Fruit fly (Drosophila melanogaster) whole organism, embryonic: ENCODE data around the gene CG3544.

Source experiments
- Antp ChIP-seq: fragments of 200-800 bp; sonication (Bioruptor generic); optimal IDR thresholded peaks from 3 replicates; lab custom pipeline; 2016; ENCODE audit warnings: missing biosample characterization, missing genetic modification characterization
- Atf6 ChIP-seq: fragments of 200-800 bp; sonication (Bioruptor generic); IDR thresholded peaks from 2 replicates; pipeline ENCODE4 v1.3.6; 2022; ENCODE audit warnings: missing biosample characterization, missing genetic modification characterization
- C15 ChIP-seq: fragments of 200-800 bp; sonication (Bioruptor generic); IDR thresholded peaks from 3 replicates; pipeline ENCODE4 v1.3.6; 2022; ENCODE audit warnings: missing biosample characterization, missing genetic modification characterization
- CG1024 ChIP-seq: fragments of 200-800 bp; sonication (Bioruptor generic); IDR thresholded peaks from 2 replicates; pipeline ENCODE4 v1.3.6; 2022; ENCODE audit warnings: missing biosample characterization, missing genetic modification characterization
- CG11093 ChIP-seq: fragments of 200-800 bp; sonication (Bioruptor generic); IDR thresholded peaks from 3 replicates; pipeline ENCODE4 v1.3.6; 2022; ENCODE audit warnings: missing biosample characterization, missing genetic modification characterization
- CG13123 ChIP-seq: fragments of 200-800 bp; sonication (Bioruptor generic); optimal IDR thresholded peaks from 2 replicates; lab custom pipeline; 2016; ENCODE audit warnings: missing biosample characterization, missing genetic modification characterization
- CG13296 ChIP-seq: fragments of 200-800 bp; sonication (Bioruptor generic); optimal IDR thresholded peaks from 3 replicates; lab custom pipeline; 2018; ENCODE audit warnings: missing biosample characterization, mild to moderate bottlenecking, missing genetic modification characterization
- CG14441 ChIP-seq: fragments of 200-800 bp; sonication (Bioruptor generic); IDR thresholded peaks from 2 replicates; pipeline ENCODE4 v1.3.6; 2022; ENCODE audit warnings: missing biosample characterization, missing genetic modification characterization
- CG14710 ChIP-seq: fragments of 200-800 bp; sonication (Bioruptor generic); optimal IDR thresholded peaks from 3 replicates; lab custom pipeline; 2019; ENCODE audit warnings: missing biosample characterization, mild to moderate bottlenecking, missing genetic modification characterization, moderate library complexity
- CG16815 ChIP-seq: fragments of 200-800 bp; sonication (Bioruptor generic); optimal IDR thresholded peaks from 3 replicates; lab custom pipeline; 2017; ENCODE audit warnings: missing biosample characterization, mild to moderate bottlenecking, missing genetic modification characterization
- CG18764 ChIP-seq: fragments of 200-800 bp; sonication (Bioruptor generic); optimal IDR thresholded peaks from 3 replicates; lab custom pipeline; 2016; ENCODE audit warnings: missing biosample characterization, missing genetic modification characterization
- CG2712 ChIP-seq: fragments of 200-800 bp; optimal IDR thresholded peaks from 3 replicates; lab custom pipeline; 2019; ENCODE audit warnings: missing biosample characterization, mild to moderate bottlenecking, missing genetic modification characterization, moderate library complexity
- CG30020 ChIP-seq: fragments of 200-800 bp; optimal IDR thresholded peaks from 2 replicates; lab custom pipeline; 2019; ENCODE audit warnings: missing biosample characterization, mild to moderate bottlenecking, missing genetic modification characterization, moderate library complexity
- CG30431 ChIP-seq: fragments of 200-800 bp; sonication (Bioruptor generic); optimal IDR thresholded peaks from 2 replicates; lab custom pipeline; 2017; ENCODE audit warnings: missing biosample characterization, missing genetic modification characterization
- CG31365 ChIP-seq: fragments of 200-800 bp; sonication (Bioruptor generic); optimal IDR thresholded peaks from 2 replicates; lab custom pipeline; 2018; ENCODE audit warnings: missing biosample characterization, mild to moderate bottlenecking, missing genetic modification characterization
- CG32532 ChIP-seq: fragments of 200-800 bp; sonication (Bioruptor generic); IDR thresholded peaks from 2 replicates; pipeline ENCODE4 v1.3.6; 2022; ENCODE audit warnings: missing biosample characterization, missing genetic modification characterization
- CG32767 ChIP-seq: fragments of 200-800 bp; sonication (Bioruptor generic); IDR thresholded peaks from 2 replicates; pipeline ENCODE4 v1.3.6; 2022; ENCODE audit warnings: missing biosample characterization, missing genetic modification characterization
- CG3995 ChIP-seq: fragments of 200-800 bp; sonication (Bioruptor generic); optimal IDR thresholded peaks from 3 replicates; lab custom pipeline; 2016; ENCODE audit warnings: missing biosample characterization, missing genetic modification characterization
- CG4360 ChIP-seq: fragments of 200-800 bp; sonication (Bioruptor generic); IDR thresholded peaks from 2 replicates; pipeline ENCODE4 v1.3.6; 2022; ENCODE audit warnings: missing biosample characterization, missing genetic modification characterization
- CG4730 ChIP-seq: fragments of 200-800 bp; sonication (Bioruptor generic); IDR thresholded peaks from 2 replicates; pipeline ENCODE4 v1.3.6; 2022; ENCODE audit warnings: missing biosample characterization, missing genetic modification characterization
- CG6254 ChIP-seq: fragments of 200-800 bp; sonication (Bioruptor generic); optimal IDR thresholded peaks from 3 replicates; lab custom pipeline; 2017; ENCODE audit warnings: mild to moderate bottlenecking, missing biosample characterization, missing genetic modification reagents, missing genetic modification characterization
- CG6272 ChIP-seq: fragments of 200-800 bp; sonication (Bioruptor generic); IDR thresholded peaks from 2 replicates; pipeline ENCODE4 v1.3.6; 2022; ENCODE audit warnings: missing biosample characterization, missing genetic modification characterization
- CG6854 ChIP-seq: fragments of 200-800 bp; sonication (Bioruptor generic); optimal IDR thresholded peaks from 3 replicates; lab custom pipeline; 2017; ENCODE audit warnings: missing biosample characterization, mild to moderate bottlenecking, missing genetic modification characterization
- CG8281 ChIP-seq: fragments of 200-800 bp; sonication (Bioruptor generic); optimal IDR thresholded peaks from 2 replicates; lab custom pipeline; 2018; ENCODE audit warnings: missing biosample characterization, mild to moderate bottlenecking, missing genetic modification characterization, moderate library complexity
- CG8359 ChIP-seq: fragments of 200-800 bp; sonication (Bioruptor generic); optimal IDR thresholded peaks from 2 replicates; lab custom pipeline; 2017; ENCODE audit warnings: missing biosample characterization, mild to moderate bottlenecking, missing genetic modification characterization, borderline replicate concordance
- Eip74EF ChIP-seq, 2 experiments: fragments of 200-800 bp in 1 of 2; fragments of >200 bp in 1 of 2; sonication (Bioruptor generic) in 1 of 2; optimal IDR thresholded peaks; 2 replicates each; lab custom pipeline; 2017 to 2019; ENCODE audit warnings: missing biosample characterization in 2 of 2, missing genetic modification characterization in 2 of 2, mild to moderate bottlenecking in 1 of 2, moderate library complexity in 1 of 2
- Fer1 ChIP-seq: fragments of 200-800 bp; sonication (Bioruptor generic); optimal IDR thresholded peaks from 2 replicates; lab custom pipeline; 2017; ENCODE audit warnings: missing biosample characterization, mild to moderate bottlenecking, missing genetic modification characterization
- Fer3 ChIP-seq: fragments of 200-800 bp; sonication (Bioruptor generic); optimal IDR thresholded peaks from 2 replicates; lab custom pipeline; 2018; ENCODE audit warnings: missing biosample characterization, mild to moderate bottlenecking, missing genetic modification characterization, moderate library complexity
- H15 ChIP-seq: fragments of 200-800 bp; sonication (Bioruptor generic); IDR thresholded peaks from 3 replicates; pipeline ENCODE4 v1.3.6; 2022; ENCODE audit warnings: missing biosample characterization, missing genetic modification characterization
- HmgD ChIP-seq: fragments of 200-800 bp; sonication (Bioruptor generic); optimal IDR thresholded peaks from 3 replicates; lab custom pipeline; 2016; ENCODE audit warnings: missing biosample characterization, missing genetic modification characterization
- Hr51 ChIP-seq, 2 experiments: fragments of 200-800 bp; sonication (Bioruptor generic); optimal IDR thresholded peaks; 2 replicates in 1 of 2; 3 replicates in 1 of 2; lab custom pipeline; 2016 to 2018; ENCODE audit warnings: missing biosample characterization in 2 of 2, missing genetic modification characterization in 2 of 2, mild to moderate bottlenecking in 1 of 2, moderate library complexity in 1 of 2
- Mrtf ChIP-seq: fragments of 200-800 bp; sonication (Bioruptor generic); IDR thresholded peaks from 3 replicates; pipeline ENCODE4 v1.3.6; 2022; ENCODE audit warnings: missing biosample characterization, missing genetic modification characterization
- Sin3A ChIP-seq: fragments of >200 bp; optimal IDR thresholded peaks from 2 replicates; lab custom pipeline; 2018
- Stat92E ChIP-seq, 3 experiments: fragments of >200 bp in 2 of 3; fragments of 200-800 bp in 1 of 3; sonication (Bioruptor generic) in 1 of 3; optimal IDR thresholded peaks; 2 replicates each; lab custom pipeline; 2017 to 2019; ENCODE audit warnings: missing biosample characterization in 3 of 3, missing genetic modification characterization in 3 of 3, mild to moderate bottlenecking in 1 of 3, moderate library complexity in 1 of 3
- ab ChIP-seq: fragments of 200-800 bp; sonication (Bioruptor generic); optimal IDR thresholded peaks from 2 replicates; lab custom pipeline; 2016; ENCODE audit warnings: missing biosample characterization, missing genetic modification characterization
- crol ChIP-seq: fragments of 200-800 bp; sonication (Bioruptor generic); IDR thresholded peaks from 2 replicates; pipeline ENCODE4 v1.3.6; 2022; ENCODE audit warnings: missing biosample characterization, missing genetic modification characterization
- gcm ChIP-seq: fragments of 200-800 bp; sonication (Bioruptor generic); optimal IDR thresholded peaks from 2 replicates; lab custom pipeline; 2019; ENCODE audit warnings: missing biosample characterization, mild to moderate bottlenecking, missing genetic modification characterization, moderate library complexity
- hb ChIP-seq: fragments of 200-800 bp; sonication (Bioruptor generic); IDR thresholded peaks from 3 replicates; pipeline ENCODE4 v1.3.6; 2022; ENCODE audit warnings: missing biosample characterization, missing genetic modification characterization; ENCODE audit not compliant: partially characterized antibody
- inv ChIP-seq: fragments of 200-800 bp; sonication (Bioruptor generic); IDR thresholded peaks from 2 replicates; pipeline ENCODE4 v1.3.6; 2022; ENCODE audit warnings: missing biosample characterization, missing genetic modification characterization; ENCODE audit not compliant: partially characterized antibody
- jing ChIP-seq: fragments of 200-800 bp; sonication (Bioruptor generic); optimal IDR thresholded peaks from 2 replicates; lab custom pipeline; 2018; ENCODE audit warnings: missing biosample characterization, mild to moderate bottlenecking, missing genetic modification characterization
- klu ChIP-seq: fragments of 200-800 bp; sonication (Bioruptor generic); IDR thresholded peaks from 2 replicates; pipeline ENCODE4 v1.3.6; 2022; ENCODE audit warnings: missing biosample characterization, missing genetic modification characterization
- kni ChIP-seq: fragments of 200-800 bp; sonication (Bioruptor generic); optimal IDR thresholded peaks from 3 replicates; lab custom pipeline; 2017; ENCODE audit warnings: mild to moderate bottlenecking, missing biosample characterization, missing genetic modification reagents, missing genetic modification characterization
- maf-S ChIP-seq: fragments of 200-800 bp; sonication (Bioruptor generic); optimal IDR thresholded peaks from 2 replicates; lab custom pipeline; 2016; ENCODE audit warnings: missing biosample characterization, missing genetic modification characterization
- pros ChIP-seq: fragments of 200-800 bp; sonication (Bioruptor generic); optimal IDR thresholded peaks from 3 replicates; lab custom pipeline; 2019; ENCODE audit warnings: missing biosample characterization, mild to moderate bottlenecking, missing genetic modification characterization, moderate library complexity
- schlank ChIP-seq: fragments of 200-800 bp; sonication (Bioruptor generic); optimal IDR thresholded peaks from 2 replicates; lab custom pipeline; 2018; ENCODE audit warnings: missing biosample characterization, mild to moderate bottlenecking, missing genetic modification characterization
- sob ChIP-seq: fragments of 200-800 bp; sonication (Bioruptor generic); IDR thresholded peaks from 2 replicates; pipeline ENCODE4 v1.3.6; 2022; ENCODE audit warnings: missing biosample characterization, missing genetic modification characterization
- ttk ChIP-seq: fragments of 200-800 bp; sonication (Bioruptor generic); IDR thresholded peaks from 2 replicates; pipeline ENCODE4 v2.1.2; 2022; ENCODE audit warnings: missing biosample characterization, missing genetic modification characterization
- vvl ChIP-seq: fragments of 200-800 bp; sonication (Bioruptor generic); IDR thresholded peaks from 2 replicates; pipeline ENCODE4 v1.3.6; 2022; ENCODE audit warnings: missing biosample characterization, missing genetic modification characterization
- zf30C ChIP-seq: fragments of 200-800 bp; sonication (Bioruptor generic); optimal IDR thresholded peaks from 3 replicates; lab custom pipeline; 2018; ENCODE audit warnings: missing biosample characterization, mild to moderate bottlenecking, missing genetic modification characterization
- zfh2 ChIP-seq: fragments of 200-800 bp; sonication (Bioruptor generic); optimal IDR thresholded peaks from 2 replicates; lab custom pipeline; 2016; ENCODE audit warnings: missing biosample characterization, missing genetic modification characterization

CG3544 gene

dm6 chr2L:821242-821985 is 37.3 kb downstream of the CG3544 start, which contains the start of gene CG3662 (continued):
- no peak for TF ChIP-seq sob (GFP tag; lab: Robert Waterston, UW)
- no peak for TF ChIP-seq kni (GFP tag; lab: Kevin White, UChicago)
- no peak for TF ChIP-seq CG6272
- TF ChIP-seq Eip74EF (GFP tag; optimal IDR thresholded peaks at IDR 0.05; lab: Kevin White, UChicago) = no peak
- TF ChIP-seq pros (GFP tag; lab: Kevin White, UChicago) = no peak
- TF ChIP-seq ab (GFP tag; lab: Kevin White, UChicago) = no peak
- no peak for TF ChIP-seq CG31365 (tag; lab: Kevin White, UChicago)
- no peak for TF ChIP-seq Antp (GFP tag; lab: Kevin White, UChicago)
- TF ChIP-seq Mrtf (GFP tag; lab: Robert Waterston, UW) = no peak
- no peak for TF ChIP-seq hb (GFP tag; lab: Robert Waterston, UW)
- no peak for TF ChIP-seq CG8359 (GFP tag; lab: Kevin White, UChicago)
- TF ChIP-seq Fer1 = peak; percentile 33
- no peak for TF ChIP-seq CG1024
- TF ChIP-seq inv (GFP tag; lab: Robert Waterston, UW) = no peak
- TF ChIP-seq Stat92E (GFP tag; optimal IDR thresholded peaks at IDR 0.05; lab: Kevin White, UChicago) = peak in 1 of 3 experiments; percentile 29
- no peak for TF ChIP-seq Hr51 (GFP tag; optimal IDR thresholded peaks at IDR 0.05; lab: Kevin White, UChicago)
- no peak for TF ChIP-seq CG14441 (GFP tag; lab: Robert Waterston, UW)
- no peak for TF ChIP-seq CG16815 (GFP tag; lab: Kevin White, UChicago)
- TF ChIP-seq CG30431 = no peak
- no peak for TF ChIP-seq CG3995
- TF ChIP-seq CG2712 (tag; lab: Kevin White, UChicago) = peak; percentile 29
- no peak for TF ChIP-seq CG6254
- peak; percentile 63 for TF ChIP-seq CG14710 (tag; lab: Kevin White, UChicago)
- TF ChIP-seq CG4730 (GFP tag; lab: Robert Waterston, UW) = no peak
- no peak for TF ChIP-seq CG4360 (GFP tag; lab: Robert Waterston, UW)
- TF ChIP-seq crol (GFP tag; lab: Robert Waterston, UW) = peak; percentile 87
- TF ChIP-seq CG11093 (GFP tag; lab: Robert Waterston, UW) = no peak
- no peak for TF ChIP-seq jing (GFP tag; lab: Kevin White, UChicago)
- TF ChIP-seq ttk = no peak
- no peak for TF ChIP-seq C15 (GFP tag; lab: Robert Waterston, UW)
- TF ChIP-seq klu (GFP tag; lab: Robert Waterston, UW) = no peak
- TF ChIP-seq CG30020 (tag; lab: Kevin White, UChicago) = no peak
- no peak for TF ChIP-seq Atf6 (GFP tag; lab: Robert Waterston, UW)
- no peak for TF ChIP-seq HmgD (GFP tag; lab: Kevin White, UChicago)
- TF ChIP-seq CG8281 = no peak
- TF ChIP-seq maf-S (GFP tag; lab: Kevin White, UChicago) = no peak
- TF ChIP-seq zf30C (GFP tag; lab: Kevin White, UChicago) = peak; percentile 4
- no peak for TF ChIP-seq zfh2 (GFP tag; lab: Kevin White, UChicago)
- TF ChIP-seq Sin3A = peak; percentile 46
- peak; percentile 0 for TF ChIP-seq CG18764 (GFP tag; lab: Kevin White, UChicago)
- TF ChIP-seq schlank (tag; lab: Kevin White, UChicago) = no peak
- TF ChIP-seq H15 = no peak
- TF ChIP-seq gcm (GFP tag; lab: Kevin White, UChicago) = no peak
- TF ChIP-seq CG32767 = 0 out of 2 replicates have a peak, but pooled peaks have one; percentile 32
- TF ChIP-seq CG13123 (GFP tag; lab: Kevin White, UChicago) = no peak
- TF ChIP-seq CG6854 (GFP tag; lab: Kevin White, UChicago) = no peak
- no peak for TF ChIP-seq CG13296 (GFP tag; lab: Kevin White, UChicago)
- TF ChIP-seq CG32532 (GFP tag; lab: Robert Waterston, UW) = no peak
- TF ChIP-seq Fer3 (tag; lab: Kevin White, UChicago) = no peak
- 0 out of 2 replicates have a peak, but pooled peaks have one; percentile 24 for TF ChIP-seq vvl (GFP tag; lab: Robert Waterston, UW)
